Worm (Caenorhabditis elegans) whole organism, L4 larva: Measurements from ENCODE around the gene C04C3.7.
"Not testable (repeated sequence)": the region's sequence is repeated elsewhere in the genome, so short reads cannot be mapped to it uniquely, and the experiment has no call there.

Experiments used
- F26F4.8 ChIP-seq: fragments of 200-800 bp; sonication (Bioruptor generic); conservative IDR thresholded peaks from 2 replicates; pipeline ENCODE4 v1.3.6; 2022; ENCODE audit warnings: missing genetic modification characterization, missing compliant biosample characterization
- F44E2.7 ChIP-seq: fragments of 200-800 bp; sonication (Bioruptor generic); IDR thresholded peaks from 2 replicates; pipeline ENCODE4 v2.1.2; 2022; ENCODE audit warnings: missing genetic modification characterization, missing compliant biosample characterization
- F49E8.2 ChIP-seq: sonication (generic microtip); optimal IDR thresholded peaks from 2 replicates; lab custom pipeline; 2016; ENCODE audit warnings: missing compliant biosample characterization, mild to moderate bottlenecking, missing genetic modification characterization, borderline replicate concordance
- T26A8.4 ChIP-seq: fragments of 200-800 bp; sonication (Bioruptor generic); IDR thresholded peaks from 2 replicates; pipeline ENCODE4 v1.3.6; 2022; ENCODE audit warnings: missing genetic modification characterization, missing compliant biosample characterization
- Y105C5A.15 ChIP-seq: fragments of 200-800 bp; sonication (Bioruptor generic); IDR thresholded peaks from 2 replicates; pipeline ENCODE4 v1.3.6; 2022; ENCODE audit warnings: missing genetic modification characterization, missing compliant biosample characterization
- attf-4 ChIP-seq: sonication (generic microtip); optimal IDR thresholded peaks from 3 replicates; lab custom pipeline; 2017; ENCODE audit warnings: missing biosample characterization, missing genetic modification characterization
- ceh-28 ChIP-seq: fragments of 150-350 bp; optimal IDR thresholded peaks from 2 replicates; lab custom pipeline; 2014; ENCODE audit warnings: missing biosample characterization, missing genetic modification reagents, missing genetic modification characterization
- ceh-82 ChIP-seq: sonication (generic microtip); optimal IDR thresholded peaks from 2 replicates; lab custom pipeline; 2017; ENCODE audit warnings: missing biosample characterization, missing genetic modification characterization
- ctbp-1 ChIP-seq: fragments of 200-800 bp; sonication (Bioruptor generic); IDR thresholded peaks from 2 replicates; pipeline ENCODE4 v1.3.6; 2022; ENCODE audit warnings: missing genetic modification reagents, missing genetic modification characterization, missing compliant biosample characterization
- daf-16 ChIP-seq, 3 experiments: sonication (generic microtip); optimal IDR thresholded peaks; 2 replicates each; lab custom pipeline; 2016 to 2017; ENCODE audit warnings: missing genetic modification characterization in 3 of 3, missing genetic modification reagents in 3 of 3, mild to moderate bottlenecking in 2 of 3, missing compliant biosample characterization in 2 of 3, missing biosample characterization in 1 of 3, moderate library complexity in 1 of 3
- daf-19 ChIP-seq: fragments of 200-800 bp; sonication (Bioruptor generic); conservative IDR thresholded peaks from 2 replicates; pipeline ENCODE4 v1.3.6; 2022; ENCODE audit warnings: missing genetic modification characterization, missing compliant biosample characterization
- dmd-6 ChIP-seq: fragments of 200-800 bp; sonication (Bioruptor generic); IDR thresholded peaks from 2 replicates; pipeline ENCODE4 v1.3.6; 2022; ENCODE audit warnings: missing genetic modification reagents, missing genetic modification characterization, missing compliant biosample characterization
- dmd-9 ChIP-seq: fragments of 200-800 bp; sonication (Bioruptor generic); IDR thresholded peaks from 2 replicates; pipeline ENCODE4 v1.3.6; 2022; ENCODE audit warnings: missing genetic modification reagents, missing genetic modification characterization, missing compliant biosample characterization
- duxl-1 ChIP-seq: sonication (generic microtip); optimal IDR thresholded peaks from 2 replicates; lab custom pipeline; 2016; ENCODE audit warnings: mild to moderate bottlenecking, missing genetic modification characterization, moderate library complexity, missing compliant biosample characterization; ENCODE audit not compliant: poor library complexity
- egl-43 ChIP-seq: fragments of 200-800 bp; sonication (Bioruptor generic); IDR thresholded peaks from 2 replicates; pipeline ENCODE4 v1.3.6; 2022; ENCODE audit warnings: missing genetic modification reagents, missing genetic modification characterization, missing compliant biosample characterization
- fkh-10 ChIP-seq: fragments of 150-350 bp; optimal IDR thresholded peaks from 2 replicates; lab custom pipeline; 2014; ENCODE audit warnings: missing biosample characterization, missing genetic modification reagents, missing genetic modification characterization
- hif-1 ChIP-seq, 2 experiments: sonication (generic microtip); optimal IDR thresholded peaks; 2 replicates each; lab custom pipeline; 2016 to 2017; ENCODE audit warnings: missing compliant biosample characterization in 2 of 2, missing genetic modification characterization in 2 of 2, missing genetic modification reagents in 2 of 2, missing genotype in 2 of 2, mild to moderate bottlenecking in 1 of 2
- hlh-30 ChIP-seq: sonication (generic microtip); optimal IDR thresholded peaks from 2 replicates; lab custom pipeline; 2017; ENCODE audit warnings: antibody characterized with exemption, mild to moderate bottlenecking, missing genetic modification characterization, missing compliant biosample characterization; ENCODE audit not compliant: insufficient read depth
- jun-1 ChIP-seq: fragments of 150-350 bp; optimal IDR thresholded peaks from 2 replicates; lab custom pipeline; 2014; ENCODE audit warnings: missing biosample characterization, missing genetic modification reagents, missing genetic modification characterization
- lim-7 ChIP-seq: fragments of 200-800 bp; sonication (Bioruptor generic); IDR thresholded peaks from 2 replicates; pipeline ENCODE4 v1.3.6; 2022; ENCODE audit warnings: missing genetic modification characterization, missing compliant biosample characterization
- lin-39 ChIP-seq: fragments of 150-350 bp; optimal IDR thresholded peaks from 2 replicates; lab custom pipeline; 2014; ENCODE audit warnings: missing biosample characterization, missing genetic modification reagents, missing genetic modification characterization
- lir-3 ChIP-seq: sonication (generic microtip); optimal IDR thresholded peaks from 2 replicates; lab custom pipeline; 2016; ENCODE audit warnings: mild to moderate bottlenecking, missing genetic modification characterization, missing compliant biosample characterization
- mdt-29 ChIP-seq: fragments of 200-800 bp; sonication (Bioruptor generic); IDR thresholded peaks from 2 replicates; pipeline ENCODE4 v1.3.6; 2022; ENCODE audit warnings: missing genetic modification reagents, missing genetic modification characterization, missing compliant biosample characterization
- nhr-102 ChIP-seq: sonication (generic microtip); optimal IDR thresholded peaks from 2 replicates; lab custom pipeline; 2016; ENCODE audit warnings: mild to moderate bottlenecking, missing genetic modification characterization, moderate library complexity, missing compliant biosample characterization
- nhr-237 ChIP-seq: sonication (generic microtip); optimal IDR thresholded peaks from 2 replicates; lab custom pipeline; 2017; ENCODE audit warnings: missing biosample characterization, missing genetic modification characterization
- nhr-28 ChIP-seq: fragments of 150-350 bp; optimal IDR thresholded peaks from 2 replicates; lab custom pipeline; 2014; ENCODE audit warnings: missing biosample characterization, missing genetic modification characterization
- nhr-48 ChIP-seq: sonication (generic microtip); optimal IDR thresholded peaks from 2 replicates; lab custom pipeline; 2016; ENCODE audit warnings: mild to moderate bottlenecking, missing genetic modification characterization, missing compliant biosample characterization
- pqm-1 ChIP-seq: sonication (generic microtip); optimal IDR thresholded peaks from 2 replicates; lab custom pipeline; 2017; ENCODE audit warnings: missing biosample characterization, missing genetic modification characterization
- sdz-12 ChIP-seq: fragments of 200-800 bp; sonication (Bioruptor generic); optimal IDR thresholded peaks from 2 replicates; lab custom pipeline; 2018; ENCODE audit warnings: mild to moderate bottlenecking, missing genetic modification characterization, missing compliant biosample characterization
- skn-1 ChIP-seq: fragments of 150-350 bp; optimal IDR thresholded peaks from 2 replicates; lab custom pipeline; 2014; ENCODE audit warnings: missing biosample characterization, missing genetic modification characterization
- unc-130 ChIP-seq: sonication (generic microtip); optimal IDR thresholded peaks from 2 replicates; lab custom pipeline; 2016; ENCODE audit warnings: missing genetic modification reagents, missing genetic modification characterization, missing compliant biosample characterization
- unc-39 ChIP-seq: sonication (generic microtip); optimal IDR thresholded peaks from 2 replicates; lab custom pipeline; 2017; ENCODE audit warnings: missing biosample characterization, missing genetic modification characterization
- unc-62 ChIP-seq, 3 experiments: fragments of 150-350 bp in 1 of 3; sonication (generic microtip); optimal IDR thresholded peaks in 2 of 3; peaks in 1 of 3; 1 replicate in 1 of 3; 2 replicates in 2 of 3; lab custom pipeline; 2014 to 2017; ENCODE audit warnings: missing biosample characterization in 3 of 3, missing genetic modification characterization in 3 of 3, missing genetic modification reagents in 3 of 3, missing genotype in 1 of 3
- zag-1 ChIP-seq: fragments of 150-350 bp; optimal IDR thresholded peaks from 2 replicates; lab custom pipeline; 2014; ENCODE audit warnings: missing biosample characterization, missing genetic modification characterization
- zip-11 ChIP-seq: fragments of 200-800 bp; sonication (Bioruptor generic); IDR thresholded peaks from 2 replicates; pipeline ENCODE4 v1.3.6; 2022; ENCODE audit warnings: missing genetic modification characterization, missing compliant biosample characterization

The C04C3.7 gene

DNA sequence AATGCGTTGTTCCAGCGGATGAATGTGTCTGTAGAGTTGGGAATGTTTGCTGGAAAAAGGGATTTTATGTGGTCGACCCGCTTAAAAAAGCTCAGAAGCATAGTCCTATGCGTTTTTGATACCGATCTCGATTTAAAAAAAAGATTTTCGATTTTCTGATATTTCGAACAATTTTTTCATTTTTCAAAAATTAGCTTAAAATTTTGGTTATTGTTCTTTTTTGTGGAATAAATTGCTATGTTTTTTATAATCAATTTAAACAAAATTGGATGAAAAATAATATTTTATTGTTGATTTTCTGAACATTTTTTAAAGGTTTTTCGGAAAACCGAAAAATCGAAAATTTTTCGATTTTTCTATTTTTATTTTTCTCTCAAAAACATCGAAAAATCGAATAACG lies at the start of gene C04C3.7:
C04C3.7 (minus strand) TSS at position 101 of the 400 bp plus-strand sequence.
- TF ChIP-seq skn-1 (tag; lab: Kevin White, UChicago); nhr-237 (tag; lab: Kevin White, UChicago); fkh-10 (GFP tag; lab: Kevin White, UChicago): not testable (repeated sequence)

DNA sequence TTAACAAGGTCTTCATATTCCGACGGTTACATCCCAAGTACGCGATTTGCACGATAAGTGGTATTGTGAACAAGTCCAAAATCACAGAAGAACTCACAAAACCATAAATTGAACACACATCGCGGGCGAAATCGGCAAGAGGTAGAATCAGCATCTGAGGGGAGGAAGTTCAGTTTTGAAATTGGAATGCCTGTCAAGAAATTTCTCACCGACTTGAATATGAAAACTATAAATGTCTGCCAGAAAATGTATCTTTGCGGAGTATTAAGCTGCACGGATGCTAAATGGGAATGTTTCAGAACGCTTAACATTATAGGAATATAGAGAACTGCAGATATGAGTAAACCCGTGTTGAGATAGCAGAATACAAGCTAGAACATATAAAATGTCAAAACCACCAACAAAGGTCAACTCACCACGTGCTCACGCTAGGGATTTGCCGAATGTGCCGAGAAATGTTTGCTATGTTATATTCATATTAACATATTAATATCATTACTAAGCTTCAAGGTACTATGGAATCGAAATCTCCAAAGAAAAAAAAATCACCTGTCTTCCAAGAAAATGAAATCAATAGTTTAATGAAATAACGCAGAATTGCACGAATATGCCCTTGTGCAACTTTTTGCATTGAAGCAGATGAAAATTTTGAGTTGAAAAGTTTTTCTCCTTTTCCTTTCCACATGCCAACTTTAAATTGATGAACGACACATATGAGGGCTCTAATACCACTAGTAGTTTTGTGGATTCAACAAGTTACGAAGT lies 49.1 kb upstream of the C04C3.7 start, which contains the start of gene srz-82:
srz-82 (plus strand) TSS at position 701 of the 765 bp plus-strand sequence.
- no peak for TF ChIP-seq lin-39
- TF ChIP-seq unc-62 (GFP tag; optimal IDR thresholded peaks at IDR 0.05 in 1 of 2; lab: Kevin White, UChicago): peak in 1 of 2 experiments; percentile 96
- TF ChIP-seq unc-62 (tag; optimal IDR thresholded peaks at IDR 0.05; lab: Kevin White, UChicago): no peak

DNA sequence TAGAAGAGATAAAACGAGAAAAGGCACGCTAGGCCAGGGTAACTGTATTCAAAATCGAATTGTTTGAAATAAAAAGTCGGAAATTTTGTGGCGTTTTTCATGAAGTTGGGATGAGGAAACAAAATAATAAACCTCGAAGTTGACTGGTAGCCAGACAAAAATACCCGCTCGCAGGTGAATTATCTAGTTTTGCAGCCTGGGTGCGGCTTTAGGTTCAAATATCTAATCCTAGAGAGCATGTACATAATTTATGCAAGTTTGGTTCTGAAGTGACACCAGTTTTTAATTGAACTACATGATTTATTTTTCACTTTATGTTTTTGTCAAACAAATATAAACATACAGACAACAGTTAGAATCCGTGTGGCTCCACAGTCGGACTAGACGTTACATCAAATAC lies 48.5 kb upstream of the C04C3.7 start, which contains the start of gene srz-37:
srz-37 (minus strand) TSS at position 101 of the 400 bp plus-strand sequence.
- TF ChIP-seq ceh-82 (no peak), mdt-29 (GFP tag; lab: Robert Waterston, UW) (no peak), egl-43 (GFP tag; lab: Robert Waterston, UW) (no peak), T26A8.4 (GFP tag; lab: Robert Waterston, UW) (no peak), lim-7 (GFP tag; lab: Robert Waterston, UW) (no peak), zag-1 (tag; lab: Kevin White, UChicago) (no peak), F44E2.7 (GFP tag; lab: Robert Waterston, UW) (no peak), lir-3 (tag; lab: Kevin White, UChicago) (no peak), ctbp-1 (no peak), dmd-9 (no peak), dmd-6 (GFP tag; lab: Robert Waterston, UW) (no peak), daf-19 (GFP tag; lab: Robert Waterston, UW) (no peak), F49E8.2 (tag; lab: Kevin White, UChicago) (no peak), hif-1 (tag; optimal IDR thresholded peaks at IDR 0.05; lab: Kevin White, UChicago) (no peak), unc-39 (tag; lab: Kevin White, UChicago) (no peak), nhr-102 (tag; lab: Kevin White, UChicago) (no peak)

DNA sequence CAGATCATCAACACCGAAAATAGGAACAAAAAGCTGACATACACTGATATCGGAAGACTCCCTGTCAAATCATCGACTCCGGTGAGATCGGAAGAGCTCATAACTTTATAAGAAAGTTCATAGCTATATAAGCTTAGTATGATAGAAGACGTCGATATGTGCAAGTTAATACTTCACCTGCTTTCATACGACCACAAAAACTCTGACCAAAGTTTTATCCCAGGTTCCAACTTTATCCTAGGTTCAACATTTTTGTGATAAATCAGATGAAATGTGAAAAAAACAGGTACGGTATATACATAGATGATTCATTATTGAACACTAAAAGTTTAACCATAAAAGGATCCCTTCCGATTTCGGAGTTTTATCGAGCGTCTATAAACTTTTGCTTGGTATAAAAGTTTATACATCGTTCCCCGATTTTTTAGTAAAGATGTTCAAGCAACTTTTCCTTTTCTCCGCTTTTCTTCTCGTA lies 45.7 kb upstream of the C04C3.7 start, which contains the start of the genes srz-70 and C09G12.5:
srz-70 (minus strand) TSS at position 101 of the 475 bp plus-strand sequence.
C09G12.5 (plus strand) TSS at position 425 of the 475 bp plus-strand sequence.
- no peak for TF ChIP-seq nhr-237 (tag; lab: Kevin White, UChicago)
- no peak for TF ChIP-seq ceh-28 (tag; lab: Kevin White, UChicago)
- TF ChIP-seq F26F4.8 (GFP tag; lab: Robert Waterston, UW): no peak
- no peak for TF ChIP-seq dmd-9
- no peak for TF ChIP-seq unc-130 (GFP tag; lab: Kevin White, UChicago)
- TF ChIP-seq duxl-1: no peak
- no peak for TF ChIP-seq hlh-30 (tag; lab: Kevin White, UChicago)
- no peak for TF ChIP-seq sdz-12 (GFP tag; lab: Kevin White, UChicago)

DNA sequence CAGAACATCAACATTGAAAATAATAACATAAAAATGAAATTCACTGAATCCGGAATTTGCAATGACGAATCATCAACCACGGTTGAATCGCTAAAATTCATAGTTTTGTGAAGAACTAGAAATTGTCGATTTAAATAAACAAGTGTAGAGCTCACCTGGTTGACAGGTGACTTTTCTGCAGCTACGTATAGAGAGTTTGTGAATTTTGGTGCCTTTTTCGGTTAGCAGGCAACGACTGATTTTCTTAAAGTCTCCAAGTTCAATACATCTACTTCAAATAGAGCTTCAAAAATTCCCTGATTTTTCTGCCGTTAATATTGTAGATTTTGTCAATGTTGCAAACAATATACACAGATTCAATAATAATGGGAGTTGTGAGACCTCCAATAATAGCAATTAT lies 43.8 kb upstream of the C04C3.7 start, which contains the start of gene srz-69:
srz-69 (minus strand) TSS at position 101 of the 400 bp plus-strand sequence.
- TF ChIP-seq zip-11 (GFP tag; lab: Robert Waterston, UW) (no peak), Y105C5A.15 (GFP tag; lab: Robert Waterston, UW) (no peak), hif-1 (tag; optimal IDR thresholded peaks at IDR 0.05; lab: Kevin White, UChicago) (no peak), nhr-102 (tag; lab: Kevin White, UChicago) (no peak), nhr-28 (tag; lab: Kevin White, UChicago) (no peak), daf-16 (GFP tag; optimal IDR thresholded peaks at IDR 0.05; lab: Kevin White, UChicago) (no peak), daf-16 (tag; optimal IDR thresholded peaks at IDR 0.05; lab: Kevin White, UChicago) (no peak), nhr-48 (no peak), duxl-1 (no peak), pqm-1 (tag; lab: Kevin White, UChicago) (no peak), attf-4 (no peak), jun-1 (tag; lab: Kevin White, UChicago) (no peak), fkh-10 (GFP tag; lab: Kevin White, UChicago) (no peak)
